Worm (Caenorhabditis elegans) whole organism, late embryonic: ENCODE measurements around the gene cyp-13B2.

Experiments used
- ceh-2 ChIP-seq: sonication (generic microtip); optimal IDR thresholded peaks from 2 replicates; lab custom pipeline; 2016; ENCODE audit warnings: missing genotype, missing genetic modification characterization, missing compliant biosample characterization
- lin-11 ChIP-seq: fragments of 200-800 bp; sonication (Bioruptor generic); optimal IDR thresholded peaks from 2 replicates; lab custom pipeline; 2018; ENCODE audit warnings: mild to moderate bottlenecking, missing genetic modification characterization, missing compliant biosample characterization
- pha-4 ChIP-seq: fragments of 150-350 bp; optimal IDR thresholded peaks from 2 replicates; lab custom pipeline; 2018; ENCODE audit warnings: missing biosample characterization, missing genetic modification reagents, missing genetic modification characterization
- unc-3 ChIP-seq, 2 experiments: fragments of 200-800 bp in 1 of 2; sonication (Bioruptor generic) in 1 of 2; sonication (generic microtip) in 1 of 2; conservative IDR thresholded peaks in 1 of 2; optimal IDR thresholded peaks in 1 of 2; 2 replicates each; pipeline versions ENCODE4 v1.3.6 to Lab custom; 2016 to 2022; ENCODE audit warnings: missing compliant biosample characterization in 2 of 2, missing genetic modification characterization in 2 of 2, missing genetic modification reagents in 1 of 2
- unc-86 ChIP-seq: sonication (generic microtip); optimal IDR thresholded peaks from 2 replicates; lab custom pipeline; 2016; ENCODE audit warnings: missing genetic modification characterization, missing compliant biosample characterization

ce11 chrX:14231987-14232386, 6.6 kb downstream of the cyp-13B2 start:
- TF ChIP-seq ceh-2, result no peak
- TF ChIP-seq pha-4 (tag; lab: Kevin White, UChicago), result no peak
- TF ChIP-seq lin-11, result no peak
- no peak for TF ChIP-seq unc-3 (GFP tag; conservative IDR thresholded peaks at IDR 0.05; lab: Robert Waterston, UW)
- no peak for TF ChIP-seq unc-3 (tag; optimal IDR thresholded peaks at IDR 0.05; lab: Kevin White, UChicago)
- TF ChIP-seq unc-86 (tag; lab: Kevin White, UChicago), result no peak
